Worm (Caenorhabditis elegans) whole organism, L4 larva: ENCODE data around the gene aagr-1.

ENCODE experiments used
- T26A8.4 ChIP-seq: fragments of 200-800 bp; sonication (Bioruptor generic); IDR thresholded peaks from 2 replicates; pipeline ENCODE4 v1.3.6; 2022; ENCODE audit warnings: missing genetic modification characterization, missing compliant biosample characterization
- aly-2 ChIP-seq: sonication (generic microtip); optimal IDR thresholded peaks from 2 replicates; lab custom pipeline; 2018; ENCODE audit warnings: missing biosample characterization, missing genetic modification characterization
- gei-8 ChIP-seq: fragments of 200-800 bp; sonication (Bioruptor generic); optimal IDR thresholded peaks from 2 replicates; lab custom pipeline; 2018; ENCODE audit warnings: mild to moderate bottlenecking, missing genetic modification characterization, missing compliant biosample characterization
- mdl-1 ChIP-seq, 2 experiments: fragments of 150-350 bp in 1 of 2; sonication (generic microtip) in 1 of 2; optimal IDR thresholded peaks; 2 replicates each; lab custom pipeline; 2014 to 2017; ENCODE audit warnings: missing biosample characterization in 2 of 2, missing genetic modification characterization in 2 of 2
- nhr-25 ChIP-seq: sonication (generic microtip); optimal IDR thresholded peaks from 2 replicates; lab custom pipeline; 2017; ENCODE audit warnings: missing genetic modification characterization, mild to moderate bottlenecking, missing compliant biosample characterization, antibody characterized with exemption, moderate library complexity, borderline replicate concordance; ENCODE audit not compliant: insufficient read depth
- nhr-41 ChIP-seq: fragments of 200-800 bp; sonication (Bioruptor generic); IDR thresholded peaks from 2 replicates; pipeline ENCODE4 v1.3.6; 2022; ENCODE audit warnings: missing genetic modification reagents, missing genetic modification characterization, missing compliant biosample characterization
- pha-4 ChIP-seq, 2 experiments: fragments of 150-350 bp in 1 of 2; fragments of 200-800 bp in 1 of 2; sonication (Bioruptor generic) in 1 of 2; IDR thresholded peaks in 1 of 2; optimal IDR thresholded peaks in 1 of 2; 2 replicates each; pipeline versions ENCODE4 v1.3.6 to Lab custom; 2014 to 2022; ENCODE audit warnings: missing genetic modification characterization in 2 of 2, missing genetic modification reagents in 2 of 2, missing biosample characterization in 1 of 2, missing compliant biosample characterization in 1 of 2
- tag-97 ChIP-seq: fragments of 200-800 bp; sonication (Bioruptor generic); IDR thresholded peaks from 2 replicates; pipeline ENCODE4 v1.3.6; 2022; ENCODE audit warnings: missing genetic modification characterization, missing compliant biosample characterization
- unc-62 ChIP-seq, 3 experiments: fragments of 150-350 bp in 1 of 3; sonication (generic microtip); optimal IDR thresholded peaks in 2 of 3; peaks in 1 of 3; 1 replicate in 1 of 3; 2 replicates in 2 of 3; lab custom pipeline; 2014 to 2017; ENCODE audit warnings: missing biosample characterization in 3 of 3, missing genetic modification characterization in 3 of 3, missing genetic modification reagents in 3 of 3, missing genotype in 1 of 3

DNA sequence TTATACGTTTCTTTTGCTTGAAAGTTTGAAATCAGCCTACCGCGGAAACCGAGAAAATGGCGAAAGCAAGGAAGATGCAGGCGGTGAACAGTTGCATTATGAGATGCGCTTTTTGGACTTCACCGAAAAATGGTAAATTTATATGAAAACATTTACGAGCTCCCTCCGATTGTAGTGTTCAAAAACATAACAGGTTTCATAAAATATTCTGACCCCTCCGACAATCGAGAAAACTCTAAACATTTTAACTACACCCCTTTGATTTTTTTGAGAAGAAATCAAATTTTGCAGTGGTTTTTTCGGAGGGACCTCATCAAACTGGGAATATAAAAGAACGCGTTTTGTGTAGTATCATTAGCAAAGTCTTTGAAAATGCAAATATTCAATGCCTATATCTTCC, 19.3 kb upstream of the aagr-1 start, which contains the start of the genes F17E9.18 and F17E9.15:
- no peak for TF ChIP-seq aly-2 (tag; lab: Kevin White, UChicago)
- TF ChIP-seq pha-4 (GFP tag; IDR thresholded peaks at IDR 0.05; lab: Robert Waterston, UW), result no peak
- TF ChIP-seq pha-4 (tag; optimal IDR thresholded peaks at IDR 0.05; lab: Kevin White, UChicago), result no peak
- no peak for TF ChIP-seq nhr-25 (tag; lab: Kevin White, UChicago)
- no peak for TF ChIP-seq gei-8 (GFP tag; lab: Kevin White, UChicago)
- no peak for TF ChIP-seq nhr-41 (GFP tag; lab: Robert Waterston, UW)
- TF ChIP-seq tag-97 (GFP tag; lab: Robert Waterston, UW), result no peak
- no peak for TF ChIP-seq mdl-1 (tag; optimal IDR thresholded peaks at IDR 0.05; lab: Kevin White, UChicago)
- no peak for TF ChIP-seq T26A8.4
- TF ChIP-seq unc-62 (GFP tag; optimal IDR thresholded peaks at IDR 0.05 in 1 of 2; lab: Kevin White, UChicago), result no peak
- no peak for TF ChIP-seq unc-62 (tag; optimal IDR thresholded peaks at IDR 0.05; lab: Kevin White, UChicago)
